Fruit fly (Drosophila melanogaster) whole organism: ENCODE data around the gene ctp.

Experiments used
- CG8478 ChIP-seq: fragments of >200 bp; optimal IDR thresholded peaks from 2 replicates; lab custom pipeline; 2018; ENCODE audit warnings: inconsistent platforms
- Dll ChIP-seq: fragments of >200 bp; optimal IDR thresholded peaks from 2 replicates; lab custom pipeline; 2017
- EcR ChIP-seq, 2 experiments: fragments of >200 bp; optimal IDR thresholded peaks; 2 replicates each; lab custom pipeline; 2017; ENCODE audit warnings: missing biosample characterization in 2 of 2, missing genetic modification characterization in 2 of 2, missing genetic modification reagents in 2 of 2
- pan ChIP-seq: fragments of >200 bp; optimal IDR thresholded peaks from 2 replicates; lab custom pipeline; 2017
- psq ChIP-seq: fragments of >200 bp; optimal IDR thresholded peaks from 2 replicates; lab custom pipeline; 2017
- usp ChIP-seq: fragments of >200 bp; optimal IDR thresholded peaks from 2 replicates; lab custom pipeline; 2017; ENCODE audit warnings: missing biosample characterization, missing genetic modification characterization, mixed read lengths

DNA sequence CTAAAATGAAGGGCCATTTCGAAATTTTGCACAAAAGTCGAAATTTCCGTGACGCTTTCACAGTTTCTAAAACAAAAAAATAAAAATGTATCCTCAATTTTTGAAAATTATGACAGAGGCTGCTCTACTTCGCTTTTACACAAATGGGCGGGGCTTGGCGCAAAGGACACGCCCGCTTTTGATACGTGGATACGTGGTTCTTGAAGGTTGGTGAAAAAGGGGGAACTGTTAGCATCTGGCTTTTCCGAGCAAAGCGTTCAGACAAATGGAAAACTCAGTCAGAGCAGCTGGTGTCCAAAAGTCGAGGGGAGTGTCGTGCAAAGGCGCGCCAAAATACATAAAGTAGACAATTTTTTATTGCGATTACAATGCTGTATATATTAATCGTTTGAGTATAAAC is 42.8 kb upstream of the ctp start, which contains the start of gene CG3062:
- TF ChIP-seq pan = no peak
- no peak for TF ChIP-seq CG8478
- TF ChIP-seq psq (lab: Kevin White, UChicago) = no peak
- TF ChIP-seq EcR (GFP tag; optimal IDR thresholded peaks at IDR 0.05; lab: Kevin White, UChicago) = no peak
- TF ChIP-seq usp = no peak
- TF ChIP-seq Dll (lab: Kevin White, UChicago) = no peak
